Worm (Caenorhabditis elegans) whole organism, dauer: Measurements from ENCODE around the gene T28A11.2.

Source experiments
- unc-62 ChIP-seq: sonication (generic microtip); optimal IDR thresholded peaks from 2 replicates; lab custom pipeline; 2017; ENCODE audit warnings: missing biosample characterization, missing genetic modification reagents, missing genetic modification characterization

The T28A11.2 gene

ce11 chrV:3301898-3302297 is 21.7 kb downstream of the T28A11.2 start, which contains the start of gene srbc-1:
TSS of gene srbc-1 (minus strand) at chrV:3301998.
- TF ChIP-seq unc-62 (GFP tag; lab: Kevin White, UChicago): no peak

ce11 chrV:3308169-3308568 is 28.0 kb downstream of the T28A11.2 start, which contains the start of gene srbc-3:
TSS of gene srbc-3 (plus strand) at chrV:3308469.
- TF ChIP-seq unc-62 (GFP tag; lab: Kevin White, UChicago): no peak

DNA sequence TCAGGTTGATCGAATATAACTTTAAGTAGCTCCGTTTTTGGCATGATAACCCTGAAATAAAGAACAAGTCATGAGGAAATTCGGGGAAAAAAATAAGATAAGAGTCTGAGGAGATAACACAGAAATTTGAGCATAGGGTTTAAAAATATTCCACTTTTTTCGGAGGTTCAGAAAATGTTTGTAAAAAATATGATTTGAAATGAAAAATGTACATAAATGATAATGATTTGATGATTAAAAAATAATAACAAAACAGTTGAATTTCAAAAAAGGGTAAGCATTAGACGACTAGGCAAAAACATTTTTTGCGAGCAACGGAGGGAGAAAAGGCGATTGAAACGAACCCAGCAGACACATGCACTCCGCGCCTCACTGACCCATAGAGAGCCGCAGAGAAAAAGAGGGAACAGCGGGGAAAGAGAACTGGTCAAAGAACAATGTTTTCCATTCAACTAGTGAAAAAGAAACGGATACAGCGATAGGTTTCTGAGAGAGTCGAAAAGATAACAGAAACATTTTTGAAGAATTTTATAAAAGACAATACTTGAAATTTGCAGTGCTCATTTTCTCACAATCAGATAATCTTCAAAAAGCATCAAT is 32.0 kb downstream of the T28A11.2 start, which contains the start of gene arrd-18:
TSS of gene arrd-18 (minus strand) at position 51 of the 600 bp plus-strand sequence.
- no peak for TF ChIP-seq unc-62 (GFP tag; lab: Kevin White, UChicago)

DNA sequence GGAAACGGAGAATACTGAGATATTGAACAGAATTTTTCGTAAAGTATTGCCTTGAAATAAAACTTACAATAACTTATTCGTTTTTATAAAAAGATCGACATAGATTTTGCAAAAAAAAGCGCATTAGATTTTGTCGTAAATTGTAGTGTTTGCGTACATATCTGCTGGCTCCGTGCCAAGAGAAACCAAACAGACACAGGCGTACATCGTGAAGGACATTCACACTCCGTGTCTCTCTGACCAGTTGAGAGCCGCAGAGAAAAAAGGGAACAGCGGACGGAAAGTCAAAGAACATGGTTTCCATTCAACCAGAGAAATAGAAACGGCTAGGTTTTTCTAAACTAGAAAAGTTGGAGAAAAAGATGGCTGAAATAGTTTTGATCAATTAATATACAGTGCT is 35.1 kb downstream of the T28A11.2 start, which contains the start of gene arrd-19:
TSS of gene arrd-19 (minus strand) at position 209 of the 400 bp plus-strand sequence.
- no peak for TF ChIP-seq unc-62 (GFP tag; lab: Kevin White, UChicago)

DNA sequence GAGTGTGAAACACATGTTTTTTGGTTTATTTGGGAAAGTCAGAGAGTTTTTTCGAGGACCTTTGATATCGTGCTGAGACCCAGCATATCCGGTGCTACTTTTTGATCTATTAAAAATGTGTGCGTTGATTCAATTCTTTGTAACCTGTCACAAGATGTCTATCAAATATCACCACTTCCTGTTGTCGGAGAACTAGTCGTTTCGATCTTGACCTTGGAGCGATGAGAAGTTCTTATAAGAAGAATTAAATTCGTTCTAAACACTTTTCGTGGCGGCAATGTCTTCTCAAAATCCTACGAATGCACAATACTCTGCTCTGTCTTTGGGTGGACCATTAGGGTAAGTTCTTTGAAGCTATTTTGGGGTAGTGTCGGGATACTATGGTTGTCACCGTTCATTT is 35.9 kb downstream of the T28A11.2 start, which contains the start of gene F35F10.1:
TSS of gene F35F10.1 (plus strand) at position 200 of the 400 bp plus-strand sequence.
- no peak for TF ChIP-seq unc-62 (GFP tag; lab: Kevin White, UChicago)

DNA sequence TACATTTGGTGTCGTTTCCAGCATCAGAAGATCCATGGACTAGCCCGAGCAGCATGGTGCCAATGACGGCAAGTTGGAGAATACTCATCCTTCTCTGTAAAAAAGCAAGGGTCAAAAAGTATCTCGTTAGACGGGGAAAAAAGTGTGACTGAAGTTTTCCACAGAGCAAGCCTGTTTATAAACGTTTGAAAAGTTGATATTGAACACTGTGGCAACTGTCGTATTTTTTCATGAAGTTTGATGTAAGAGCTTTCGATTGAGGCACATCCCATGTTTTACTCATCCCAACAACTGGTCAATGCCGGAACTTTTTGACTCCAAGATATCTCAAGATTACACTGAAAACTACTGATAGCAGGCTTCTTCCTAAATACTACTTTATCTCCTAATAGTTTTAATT is 38.8 kb downstream of the T28A11.2 start, which contains the start of gene F35F10.13:
TSS of gene F35F10.13 (minus strand) at position 101 of the 400 bp plus-strand sequence.
- no peak for TF ChIP-seq unc-62 (GFP tag; lab: Kevin White, UChicago)

DNA sequence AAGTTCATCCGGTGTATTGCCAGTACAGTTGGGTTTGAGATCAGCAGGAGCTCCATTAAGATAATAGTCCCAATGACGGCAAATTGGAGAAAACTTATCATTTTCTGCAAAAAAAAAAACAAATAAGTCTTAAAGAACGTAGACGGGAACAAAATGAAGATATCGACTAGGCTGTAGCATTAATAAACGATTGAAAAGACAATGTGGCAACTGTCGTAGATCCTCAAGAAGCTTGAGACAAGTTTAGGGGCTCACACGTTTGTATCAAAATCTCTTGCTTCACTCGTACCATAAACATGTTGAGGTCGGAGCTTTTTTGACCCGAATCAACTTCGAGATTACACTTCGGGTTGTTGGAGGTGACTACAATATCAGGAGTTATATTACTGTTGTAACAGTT is 39.8 kb downstream of the T28A11.2 start, which contains the start of gene F35F10.14:
TSS of gene F35F10.14 (minus strand) at position 101 of the 400 bp plus-strand sequence.
- TF ChIP-seq unc-62 (GFP tag; lab: Kevin White, UChicago): no peak

ce11 chrV:3320432-3320831 is 40.3 kb downstream of the T28A11.2 start, which contains the start of gene C17B7.14:
TSS of gene C17B7.14 (minus strand) at chrV:3320532.
- no peak for TF ChIP-seq unc-62 (GFP tag; lab: Kevin White, UChicago)

ce11 chrV:3324178-3324577 is 44.0 kb downstream of the T28A11.2 start, which contains the start of gene C17B7.8:
TSS of gene C17B7.8 (minus strand) at chrV:3324278.
- no peak for TF ChIP-seq unc-62 (GFP tag; lab: Kevin White, UChicago)
